Fruit fly (Drosophila melanogaster) whole organism: ENCODE results near the gene RhoGAP93B.

Experiments used
- Dll ChIP-seq: fragments of >200 bp; optimal IDR thresholded peaks from 2 replicates; lab custom pipeline; 2017
- pan ChIP-seq: fragments of >200 bp; optimal IDR thresholded peaks from 2 replicates; lab custom pipeline; 2017
- psq ChIP-seq: fragments of >200 bp; optimal IDR thresholded peaks from 2 replicates; lab custom pipeline; 2017

DNA sequence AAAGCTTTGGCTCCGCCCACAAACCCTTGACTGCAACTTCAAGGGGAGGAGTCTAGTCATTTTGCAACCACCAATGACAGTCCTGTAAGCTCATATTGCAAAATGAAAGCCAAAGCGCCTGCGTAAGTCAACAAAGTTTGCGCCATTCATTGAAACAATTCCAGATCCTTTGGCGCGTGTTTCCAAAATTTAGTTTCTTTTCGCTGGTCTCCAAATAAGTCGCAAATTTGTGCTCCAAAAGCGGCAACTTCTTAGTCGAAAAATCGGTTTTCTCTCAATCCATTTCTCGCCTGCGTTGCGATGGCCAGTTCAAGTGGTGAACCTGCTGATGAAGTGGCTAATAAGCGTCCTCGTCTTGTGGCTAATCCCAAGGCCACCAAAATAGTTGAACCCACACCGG lies 23.9 kb downstream of the RhoGAP93B start, which contains the start of gene dmrt93B:
- TF ChIP-seq psq (lab: Kevin White, UChicago) (no peak), Dll (lab: Kevin White, UChicago) (no peak), pan (lab: Kevin White, UChicago) (no peak)
